Fruit fly (Drosophila melanogaster): Measurements from ENCODE around the gene Atu.

- TF ChIP-seq CG8478 (optimal IDR thresholded peaks at IDR 0.05): no peak
- no peak for TF ChIP-seq CTCF (optimal IDR thresholded peaks at IDR 0.05)
Observed at dm6 chr3R:5659829-5660197, 46.7 kb downstream of the Atu start, which contains the start of gene CG2182.

Measured in S2 (cell line).